Worm (Caenorhabditis elegans): ENCODE measurements around the gene har-1.

DNA sequence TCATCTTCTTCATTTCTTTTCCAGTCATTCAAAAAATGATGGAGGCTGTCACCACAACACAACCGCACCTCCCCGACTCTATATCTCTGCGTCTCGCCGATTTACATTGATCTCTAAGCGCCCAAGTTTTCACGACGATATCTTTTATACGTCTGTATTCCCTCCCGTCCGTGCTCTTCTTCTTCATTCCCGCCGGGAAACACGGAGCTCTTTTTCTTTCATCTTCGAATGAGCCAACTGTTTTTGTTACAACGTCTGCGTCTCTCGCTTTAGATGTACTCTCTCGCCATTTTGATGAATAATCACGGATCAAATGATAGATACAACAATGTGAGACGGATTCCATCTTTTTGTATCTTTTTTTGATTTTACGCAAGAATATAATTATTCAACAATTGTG is 38.3 kb upstream of the har-1 start:
- no peak for TF ChIP-seq ceh-82 (tag; optimal IDR thresholded peaks at IDR 0.05)
- no peak for TF ChIP-seq fos-1 (tag; optimal IDR thresholded peaks at IDR 0.05)
- no peak for TF ChIP-seq unc-55 (GFP tag; optimal IDR thresholded peaks at IDR 0.05)
- no peak for TF ChIP-seq lin-13 (GFP tag; optimal IDR thresholded peaks at IDR 0.05)
- TF ChIP-seq lin-39 (tag; optimal IDR thresholded peaks at IDR 0.05): no peak
- no peak for TF ChIP-seq lin-11 (tag; optimal IDR thresholded peaks at IDR 0.05)
- no peak for TF ChIP-seq elt-1 (tag; optimal IDR thresholded peaks at IDR 0.05)
- TF ChIP-seq alr-1 (tag; optimal IDR thresholded peaks at IDR 0.05): no peak
- TF ChIP-seq nhr-12 (tag; optimal IDR thresholded peaks at IDR 0.05): no peak

Measured in whole organism, L2 larva.